Comparison of ENCODE assay signal across 1 fruit fly cellular context in the genomic region with DNA sequence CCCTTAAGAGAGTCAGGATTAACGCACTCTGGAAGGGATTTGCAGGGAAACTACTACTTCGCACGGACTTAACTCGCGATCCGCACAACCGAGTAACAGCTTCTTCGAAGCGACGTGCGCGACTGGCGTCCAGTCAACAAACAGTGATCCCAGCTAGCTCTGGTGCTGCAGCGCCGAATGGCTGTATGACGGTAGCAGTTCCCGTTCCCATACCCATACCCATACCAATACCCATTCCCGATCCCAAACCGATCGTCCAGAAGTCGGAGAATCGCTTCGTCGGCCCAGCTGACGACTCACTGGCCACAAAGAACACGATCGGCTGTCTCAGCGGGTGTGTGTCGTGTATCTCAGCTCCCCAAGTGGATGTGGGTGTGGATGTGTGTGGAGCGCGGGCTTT.
A peak's percentile ranks its signal among the peaks of the same experiment; 100 is the strongest.
TF ChIP-seq lines count a peak whose summit lies in the region.

A gene (minus strand): TSS at position 384 of the 400 bp plus-strand sequence.

TF ChIP-seq in whole organism, embryonic, 481 proteins besides CTCF, POLR2A, EP300 and RAD21 (continued from another document and continues in another):
- TF ChIP-seq Dll (GFP tag; IDR thresholded peaks at IDR 0.05; lab: Robert Waterston, UW; ENCODE audit: partially characterized antibody) (no peak), CG11695 (GFP tag; IDR thresholded peaks at IDR 0.05; lab: Robert Waterston, UW) (0 out of 3 replicates have a peak, but pooled peaks have one; percentile 30), HLH54F (GFP tag; optimal IDR thresholded peaks at IDR 0.05; lab: Kevin White, UChicago) (no peak), Hr51 (GFP tag; optimal IDR thresholded peaks at IDR 0.05; lab: Kevin White, UChicago) (no peak), ci (GFP tag; IDR thresholded peaks at IDR 0.05; lab: Robert Waterston, UW) (peak; percentile 62), Dek (tag; optimal IDR thresholded peaks at IDR 0.05; lab: Kevin White, UChicago) (no peak), CG34224 (GFP tag; IDR thresholded peaks at IDR 0.05; lab: Robert Waterston, UW; ENCODE audit: partially characterized antibody) (no peak), CG12942 (GFP tag; optimal IDR thresholded peaks at IDR 0.05; lab: Kevin White, UChicago) (no peak), CG3065 (GFP tag; optimal IDR thresholded peaks at IDR 0.05; lab: Kevin White, UChicago) (no peak), z (GFP tag; IDR thresholded peaks at IDR 0.05; lab: Robert Waterston, UW) (0 out of 3 replicates have a peak, but pooled peaks have one; percentile 28), Oli (tag; optimal IDR thresholded peaks at IDR 0.05; lab: Kevin White, UChicago) (no peak), trh (GFP tag; optimal IDR thresholded peaks at IDR 0.05; lab: Kevin White, UChicago) (no peak), Hey (tag; optimal IDR thresholded peaks at IDR 0.05; lab: Kevin White, UChicago) (peak; percentile 66), Sox100B (GFP tag; optimal IDR thresholded peaks at IDR 0.05; lab: Kevin White, UChicago) (no peak), CG14710 (tag; optimal IDR thresholded peaks at IDR 0.05; lab: Kevin White, UChicago) (no peak), row (GFP tag; IDR thresholded peaks at IDR 0.05; lab: Robert Waterston, UW) (no peak; the same call in 2 of the 3 replicates), CG17802 (tag; optimal IDR thresholded peaks at IDR 0.05; lab: Kevin White, UChicago) (no peak), HLH4C (GFP tag; IDR thresholded peaks at IDR 0.05; lab: Robert Waterston, UW; ENCODE audit: partially characterized antibody) (no peak), peb (GFP tag; IDR thresholded peaks at IDR 0.05; lab: Robert Waterston, UW) (no peak), CG2678 (tag; optimal IDR thresholded peaks at IDR 0.05; lab: Kevin White, UChicago) (no peak), Vsx1 (GFP tag; optimal IDR thresholded peaks at IDR 0.05; lab: Kevin White, UChicago) (no peak), ind (GFP tag; optimal IDR thresholded peaks at IDR 0.05; lab: Kevin White, UChicago) (no peak), Mrtf (GFP tag; IDR thresholded peaks at IDR 0.05; lab: Robert Waterston, UW) (0 out of 3 replicates have a peak, but pooled peaks have one; percentile 11), CG10366 (GFP tag; IDR thresholded peaks at IDR 0.05; lab: Robert Waterston, UW) (no peak), CG4707 (GFP tag; optimal IDR thresholded peaks at IDR 0.05; lab: Kevin White, UChicago) (no peak), phol (tag; optimal IDR thresholded peaks at IDR 0.05; lab: Kevin White, UChicago) (no peak), CG33213 (GFP tag; optimal IDR thresholded peaks at IDR 0.05; lab: Kevin White, UChicago) (no peak), CG3726 (GFP tag; IDR thresholded peaks at IDR 0.05; lab: Robert Waterston, UW) (no peak), CG31388 (GFP tag; optimal IDR thresholded peaks at IDR 0.05; lab: Kevin White, UChicago) (no peak), CG7556 (GFP tag; optimal IDR thresholded peaks at IDR 0.05; lab: Kevin White, UChicago) (no peak), odd (GFP tag; optimal IDR thresholded peaks at IDR 0.05; lab: Kevin White, UChicago) (no peak), PHDP (tag; optimal IDR thresholded peaks at IDR 0.05; lab: Kevin White, UChicago) (peak; percentile 4), CG8089 (GFP tag; optimal IDR thresholded peaks at IDR 0.05; lab: Kevin White, UChicago) (no peak), CG5245 (GFP tag; optimal IDR thresholded peaks at IDR 0.05; lab: Kevin White, UChicago) (no peak), Xbp1 (GFP tag; optimal IDR thresholded peaks at IDR 0.05; lab: Kevin White, UChicago) (no peak), CG10267 (tag; optimal IDR thresholded peaks at IDR 0.05; lab: Kevin White, UChicago) (no peak), repo (GFP tag; optimal IDR thresholded peaks at IDR 0.05; lab: Kevin White, UChicago) (no peak), CG1024 (GFP tag; IDR thresholded peaks at IDR 0.05; lab: Robert Waterston, UW) (no peak), scrt (GFP tag; optimal IDR thresholded peaks at IDR 0.05; lab: Kevin White, UChicago) (no peak), h (optimal IDR thresholded peaks at IDR 0.05; lab: Kevin White, UChicago) (no peak), kni (GFP tag; optimal IDR thresholded peaks at IDR 0.05; lab: Kevin White, UChicago) (peak; percentile 67), CG9932 (GFP tag; IDR thresholded peaks at IDR 0.05; lab: Robert Waterston, UW) (0 out of 2 replicates have a peak, but pooled peaks have one; percentile 20), zen2 (GFP tag; IDR thresholded peaks at IDR 0.05; lab: Robert Waterston, UW; ENCODE audit: partially characterized antibody) (no peak), sob (GFP tag; IDR thresholded peaks at IDR 0.05; lab: Robert Waterston, UW) (peak; percentile 51; the same call in 1 of the 2 replicates), crol (GFP tag; IDR thresholded peaks at IDR 0.05; lab: Robert Waterston, UW) (no peak), CG16815 (GFP tag; optimal IDR thresholded peaks at IDR 0.05; lab: Kevin White, UChicago) (no peak), CG1603 (tag; optimal IDR thresholded peaks at IDR 0.05; lab: Kevin White, UChicago) (no peak), Ssrp (tag; optimal IDR thresholded peaks at IDR 0.05; lab: Kevin White, UChicago) (no peak), CG6254 (GFP tag; optimal IDR thresholded peaks at IDR 0.05; lab: Kevin White, UChicago) (no peak), wek (GFP tag; optimal IDR thresholded peaks at IDR 0.05; lab: Kevin White, UChicago) (no peak), sim (GFP tag; IDR thresholded peaks at IDR 0.05; lab: Robert Waterston, UW) (no peak), rib (GFP tag; IDR thresholded peaks at IDR 0.05; lab: Robert Waterston, UW) (0 out of 2 replicates have a peak, but pooled peaks have one; percentile 45), CG1602 (GFP tag; optimal IDR thresholded peaks at IDR 0.05; lab: Kevin White, UChicago) (no peak), CG4617 (GFP tag; optimal IDR thresholded peaks at IDR 0.05; lab: Kevin White, UChicago; ENCODE audit: borderline replicate concordance) (no peak), CG6175 (GFP tag; IDR thresholded peaks at IDR 0.05; lab: Robert Waterston, UW) (peak; percentile 53; the same call in 1 of the 3 replicates), corto (GFP tag; optimal IDR thresholded peaks at IDR 0.05; lab: Kevin White, UChicago) (no peak), sr (GFP tag; IDR thresholded peaks at IDR 0.05; lab: Robert Waterston, UW) (peak; percentile 32; the same call in 1 of the 3 replicates), CG8478 (optimal IDR thresholded peaks at IDR 0.05; lab: Kevin White, UChicago) (no peak), Ravus (GFP tag; IDR thresholded peaks at IDR 0.05; lab: Robert Waterston, UW) (no peak), ase (GFP tag; IDR thresholded peaks at IDR 0.05; lab: Robert Waterston, UW) (no peak), CG14667 (GFP tag; IDR thresholded peaks at IDR 0.05; lab: Robert Waterston, UW) (no peak), Ets97D (GFP tag; optimal IDR thresholded peaks at IDR 0.05; lab: Kevin White, UChicago) (no peak), CG8924 (tag; optimal IDR thresholded peaks at IDR 0.05; lab: Kevin White, UChicago) (no peak), nmo (GFP tag; optimal IDR thresholded peaks at IDR 0.05; lab: Kevin White, UChicago) (no peak), Dfd (GFP tag; optimal IDR thresholded peaks at IDR 0.05; lab: Kevin White, UChicago) (no peak), schlank (tag; optimal IDR thresholded peaks at IDR 0.05; lab: Kevin White, UChicago) (no peak), ap (GFP tag; IDR thresholded peaks at IDR 0.05; lab: Robert Waterston, UW) (no peak), BEAF-32 (GFP tag; optimal IDR thresholded peaks at IDR 0.05; lab: Kevin White, UChicago) (no peak), CG9727 (GFP tag; optimal IDR thresholded peaks at IDR 0.05; lab: Kevin White, UChicago) (no peak), sc (optimal IDR thresholded peaks at IDR 0.05; lab: Kevin White, UChicago) (no peak), sc (GFP tag; optimal IDR thresholded peaks at IDR 0.05; lab: Kevin White, UChicago) (no peak), Poxn (GFP tag; IDR thresholded peaks at IDR 0.05; lab: Robert Waterston, UW) (no peak), Hr39 (optimal IDR thresholded peaks at IDR 0.05; lab: Kevin White, UChicago) (no peak), CG11398 (GFP tag; optimal IDR thresholded peaks at IDR 0.05; lab: Kevin White, UChicago) (no peak), insv (GFP tag; optimal IDR thresholded peaks at IDR 0.05; lab: Kevin White, UChicago) (no peak), gcm (GFP tag; optimal IDR thresholded peaks at IDR 0.05; lab: Kevin White, UChicago) (no peak), run (tag; optimal IDR thresholded peaks at IDR 0.05; lab: Kevin White, UChicago) (no peak), CG2116 (GFP tag; optimal IDR thresholded peaks at IDR 0.05; lab: Kevin White, UChicago) (no peak), CG13624 (GFP tag; optimal IDR thresholded peaks at IDR 0.05; lab: Kevin White, UChicago) (no peak), zfh2 (GFP tag; optimal IDR thresholded peaks at IDR 0.05; lab: Kevin White, UChicago) (no peak), CG3281 (GFP tag; optimal IDR thresholded peaks at IDR 0.05; lab: Kevin White, UChicago) (no peak), NC2α (GFP tag; optimal IDR thresholded peaks at IDR 0.05; lab: Kevin White, UChicago) (no peak), CG10654 (GFP tag; optimal IDR thresholded peaks at IDR 0.05; lab: Kevin White, UChicago) (no peak), CkIIα-i1 (GFP tag; IDR thresholded peaks at IDR 0.05; lab: Robert Waterston, UW) (no peak), ac (GFP tag; optimal IDR thresholded peaks at IDR 0.05; lab: Kevin White, UChicago) (no peak), Bgb (GFP tag; IDR thresholded peaks at IDR 0.05; lab: Robert Waterston, UW; ENCODE audit: partially characterized antibody) (no peak; the same call in 1 of the 2 replicates), CG2129 (GFP tag; IDR thresholded peaks at IDR 0.05; lab: Robert Waterston, UW; ENCODE audit: partially characterized antibody) (no peak), pb (GFP tag; optimal IDR thresholded peaks at IDR 0.05; lab: Kevin White, UChicago) (peak; percentile 1), Hand (GFP tag; optimal IDR thresholded peaks at IDR 0.05; lab: Kevin White, UChicago) (no peak), grn (GFP tag; optimal IDR thresholded peaks at IDR 0.05; lab: Kevin White, UChicago) (peak; percentile 10), CoRest (tag; optimal IDR thresholded peaks at IDR 0.05; lab: Kevin White, UChicago) (no peak), Chrac-16 (GFP tag; optimal IDR thresholded peaks at IDR 0.05; lab: Kevin White, UChicago) (no peak), H15 (GFP tag; IDR thresholded peaks at IDR 0.05; lab: Robert Waterston, UW) (no peak), CG1529 (GFP tag; optimal IDR thresholded peaks at IDR 0.05; lab: Kevin White, UChicago) (no peak), CG8944 (GFP tag; optimal IDR thresholded peaks at IDR 0.05; lab: Kevin White, UChicago) (no peak), cad (GFP tag; optimal IDR thresholded peaks at IDR 0.05; lab: Kevin White, UChicago) (no peak), CG10462 (GFP tag; optimal IDR thresholded peaks at IDR 0.05; lab: Kevin White, UChicago) (no peak), CG11696 (GFP tag; IDR thresholded peaks at IDR 0.05; lab: Robert Waterston, UW) (no peak), danr (GFP tag; IDR thresholded peaks at IDR 0.05; lab: Robert Waterston, UW) (no peak), Scr (GFP tag; IDR thresholded peaks at IDR 0.05; lab: Robert Waterston, UW; ENCODE audit: partially characterized antibody) (no peak), CG11093 (GFP tag; IDR thresholded peaks at IDR 0.05; lab: Robert Waterston, UW) (no peak), HLH3B (GFP tag; IDR thresholded peaks at IDR 0.05; lab: Robert Waterston, UW) (0 out of 2 replicates have a peak, but pooled peaks have one; percentile 14), Lhr (GFP tag; optimal IDR thresholded peaks at IDR 0.05; lab: Kevin White, UChicago) (no peak), CG18764 (GFP tag; optimal IDR thresholded peaks at IDR 0.05; lab: Kevin White, UChicago) (no peak), CG6854 (GFP tag; optimal IDR thresholded peaks at IDR 0.05; lab: Kevin White, UChicago) (no peak), sens (GFP tag; lab: Kevin White, UChicago) (peak; percentile 31), mld (GFP tag; IDR thresholded peaks at IDR 0.05; lab: Robert Waterston, UW; ENCODE audit: partially characterized antibody) (no peak), CG15269 (tag; optimal IDR thresholded peaks at IDR 0.05; lab: Kevin White, UChicago) (peak; percentile 2), CG6272 (GFP tag; IDR thresholded peaks at IDR 0.05; lab: Robert Waterston, UW) (no peak), cwo (GFP tag; optimal IDR thresholded peaks at IDR 0.05; lab: Kevin White, UChicago) (peak; percentile 19), pan (optimal IDR thresholded peaks at IDR 0.05; lab: Kevin White, UChicago) (no peak), pan (GFP tag; optimal IDR thresholded peaks at IDR 0.05 in 1 of 2, IDR thresholded peaks at IDR 0.05 in 1 of 2) (no peak), B-H1 (GFP tag; IDR thresholded peaks at IDR 0.05; lab: Robert Waterston, UW) (no peak), sisA (GFP tag; IDR thresholded peaks at IDR 0.05; lab: Robert Waterston, UW) (no peak), Ets65A (GFP tag; lab: Kevin White, UChicago) (no peak), jumu (GFP tag; optimal IDR thresholded peaks at IDR 0.05; lab: Kevin White, UChicago) (no peak), Stat92E (GFP tag; optimal IDR thresholded peaks at IDR 0.05; lab: Kevin White, UChicago) (no peak), sna (GFP tag; IDR thresholded peaks at IDR 0.05; lab: Robert Waterston, UW; ENCODE audit: partially characterized antibody) (no peak), lmd (GFP tag; IDR thresholded peaks at IDR 0.05; lab: Robert Waterston, UW) (no peak), Optix (GFP tag; IDR thresholded peaks at IDR 0.05; lab: Robert Waterston, UW) (0 out of 3 replicates have a peak, but pooled peaks have one; percentile 35), Elba2 (GFP tag; optimal IDR thresholded peaks at IDR 0.05; lab: Kevin White, UChicago) (no peak), HHEX (GFP tag; optimal IDR thresholded peaks at IDR 0.05; lab: Kevin White, UChicago) (peak; percentile 13), CG6765 (GFP tag; optimal IDR thresholded peaks at IDR 0.05; lab: Kevin White, UChicago) (no peak), CG30431 (GFP tag; optimal IDR thresholded peaks at IDR 0.05; lab: Kevin White, UChicago) (no peak), CG32772 (GFP tag; IDR thresholded peaks at IDR 0.05; lab: Robert Waterston, UW) (no peak), luna (GFP tag; optimal IDR thresholded peaks at IDR 0.05; lab: Kevin White, UChicago) (no peak), trem (tag; optimal IDR thresholded peaks at IDR 0.05; lab: Kevin White, UChicago) (no peak), CG10209 (GFP tag; optimal IDR thresholded peaks at IDR 0.05; lab: Kevin White, UChicago) (no peak), CG11085 (GFP tag; IDR thresholded peaks at IDR 0.05; lab: Robert Waterston, UW) (no peak), CG18011 (GFP tag; optimal IDR thresholded peaks at IDR 0.05; lab: Kevin White, UChicago) (no peak), CG30403 (GFP tag; optimal IDR thresholded peaks at IDR 0.05; lab: Kevin White, UChicago) (no peak)
